Worm (Caenorhabditis elegans) whole organism, L2 larva: ENCODE measurements around the gene sna-1.

ENCODE experiments used
- C34F6.9 ChIP-seq: fragments of 150-350 bp; optimal IDR thresholded peaks from 2 replicates; lab custom pipeline; 2014; ENCODE audit warnings: missing biosample characterization, missing genetic modification characterization
- alr-1 ChIP-seq: fragments of 150-350 bp; optimal IDR thresholded peaks from 2 replicates; lab custom pipeline; 2014; ENCODE audit warnings: missing biosample characterization, missing genetic modification characterization
- crh-2 ChIP-seq: sonication (generic microtip); optimal IDR thresholded peaks from 2 replicates; lab custom pipeline; 2017; ENCODE audit warnings: missing biosample characterization, missing genetic modification characterization
- egl-27 ChIP-seq: sonication (generic microtip); optimal IDR thresholded peaks from 3 replicates; lab custom pipeline; 2017; ENCODE audit warnings: missing biosample characterization, missing genetic modification reagents, missing genetic modification characterization
- fos-1 ChIP-seq: fragments of 150-350 bp; optimal IDR thresholded peaks from 2 replicates; lab custom pipeline; 2014; ENCODE audit warnings: missing biosample characterization, missing genetic modification characterization
- lsy-2 ChIP-seq, 2 experiments: fragments of 150-350 bp in 1 of 2; sonication (generic microtip) in 1 of 2; optimal IDR thresholded peaks; 2 replicates each; lab custom pipeline; 2014 to 2017; ENCODE audit warnings: missing biosample characterization in 2 of 2, missing genetic modification characterization in 2 of 2
- nhr-11 ChIP-seq: fragments of 150-350 bp; optimal IDR thresholded peaks from 2 replicates; lab custom pipeline; 2014; ENCODE audit warnings: missing biosample characterization, missing genetic modification characterization
- nhr-25 ChIP-seq: fragments of 150-350 bp; sonication (generic microtip); optimal IDR thresholded peaks from 3 replicates; lab custom pipeline; 2014; ENCODE audit warnings: missing biosample characterization, missing genetic modification characterization
- snpc-4 ChIP-seq: fragments of 150-350 bp; optimal IDR thresholded peaks from 2 replicates; lab custom pipeline; 2014; ENCODE audit warnings: missing biosample characterization, missing genetic modification characterization
- unc-39 ChIP-seq: fragments of 150-350 bp; optimal IDR thresholded peaks from 2 replicates; lab custom pipeline; 2014; ENCODE audit warnings: missing biosample characterization, missing genetic modification characterization

DNA sequence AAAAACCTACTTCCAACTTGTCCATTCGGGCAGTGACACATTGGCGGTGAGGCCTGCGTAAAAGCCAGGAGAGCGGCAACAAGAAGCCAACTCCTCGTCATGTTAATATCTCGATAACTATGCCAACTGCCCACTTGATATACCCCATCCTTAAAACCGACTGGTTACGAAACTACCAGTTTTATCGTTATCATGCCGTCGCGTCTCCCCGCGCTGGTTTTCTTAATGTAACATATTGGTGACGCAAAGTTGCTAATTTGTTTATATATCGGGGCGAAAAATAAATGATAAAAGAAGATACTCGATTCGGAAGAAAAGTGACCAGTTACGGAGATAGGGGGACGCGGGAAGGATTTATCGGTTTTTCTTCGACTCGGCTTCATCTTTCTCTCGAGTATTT is 21.1 kb upstream of the sna-1 start, which contains the start of gene grl-9:
- TF ChIP-seq crh-2 (tag; lab: Kevin White, UChicago) (no peak), fos-1 (tag; lab: Kevin White, UChicago) (no peak), egl-27 (tag; lab: Kevin White, UChicago) (no peak), lsy-2 (tag; optimal IDR thresholded peaks at IDR 0.05; lab: Kevin White, UChicago) (no peak), nhr-25 (tag; lab: Kevin White, UChicago) (no peak), snpc-4 (tag; lab: Kevin White, UChicago) (no peak), unc-39 (tag; lab: Kevin White, UChicago) (no peak), C34F6.9 (tag; lab: Kevin White, UChicago) (no peak), nhr-11 (tag; lab: Kevin White, UChicago) (no peak), alr-1 (tag; lab: Kevin White, UChicago) (no peak)
